Fruit fly (Drosophila melanogaster) whole organism, embryonic: ENCODE data around the gene CG13484.
A peak's percentile ranks its signal among the peaks of the same experiment; 100 is the strongest.

Source experiments
- CG10366 ChIP-seq: fragments of 200-800 bp; sonication (Bioruptor generic); IDR thresholded peaks from 2 replicates; pipeline ENCODE4 v1.3.6; 2022; ENCODE audit warnings: missing biosample characterization, missing genetic modification characterization
- CG12219 ChIP-seq: fragments of 200-800 bp; sonication (Bioruptor generic); optimal IDR thresholded peaks from 3 replicates; lab custom pipeline; 2018; ENCODE audit warnings: missing biosample characterization, mild to moderate bottlenecking, missing genetic modification characterization
- CG12236 ChIP-seq: fragments of 200-800 bp; sonication (Bioruptor generic); optimal IDR thresholded peaks from 2 replicates; lab custom pipeline; 2016; ENCODE audit warnings: missing biosample characterization, missing genetic modification characterization
- CG14441 ChIP-seq: fragments of 200-800 bp; sonication (Bioruptor generic); IDR thresholded peaks from 2 replicates; pipeline ENCODE4 v1.3.6; 2022; ENCODE audit warnings: missing biosample characterization, missing genetic modification characterization
- CG14710 ChIP-seq: fragments of 200-800 bp; sonication (Bioruptor generic); optimal IDR thresholded peaks from 3 replicates; lab custom pipeline; 2019; ENCODE audit warnings: missing biosample characterization, mild to moderate bottlenecking, missing genetic modification characterization, moderate library complexity
- CG16815 ChIP-seq: fragments of 200-800 bp; sonication (Bioruptor generic); optimal IDR thresholded peaks from 3 replicates; lab custom pipeline; 2017; ENCODE audit warnings: missing biosample characterization, mild to moderate bottlenecking, missing genetic modification characterization
- CG2889 ChIP-seq: fragments of 200-800 bp; sonication (Bioruptor generic); IDR thresholded peaks from 3 replicates; pipeline ENCODE4 v1.3.6; 2022; ENCODE audit warnings: missing biosample characterization, missing genetic modification characterization
- CG4328 ChIP-seq: fragments of 200-800 bp; sonication (Bioruptor generic); optimal IDR thresholded peaks from 3 replicates; lab custom pipeline; 2017; ENCODE audit warnings: missing biosample characterization, missing genetic modification reagents, missing genetic modification characterization
- CG4854 ChIP-seq: fragments of 200-800 bp; sonication (Bioruptor generic); optimal IDR thresholded peaks from 2 replicates; lab custom pipeline; 2016; ENCODE audit warnings: missing biosample characterization, missing genetic modification characterization, inconsistent platforms
- CG6683 ChIP-seq: fragments of 200-800 bp; sonication (Bioruptor generic); optimal IDR thresholded peaks from 2 replicates; lab custom pipeline; 2017; ENCODE audit warnings: missing biosample characterization, mild to moderate bottlenecking, missing genetic modification characterization, missing genetic modification reagents
- CG7786 ChIP-seq: fragments of 200-800 bp; sonication (Bioruptor generic); optimal IDR thresholded peaks from 2 replicates; lab custom pipeline; 2016; ENCODE audit warnings: missing biosample characterization, missing genetic modification characterization
- CG7839 ChIP-seq: fragments of 200-800 bp; sonication (Bioruptor generic); optimal IDR thresholded peaks from 3 replicates; lab custom pipeline; 2018; ENCODE audit warnings: missing biosample characterization, mild to moderate bottlenecking, missing genetic modification characterization, moderate library complexity
- CG8478 ChIP-seq: fragments of >200 bp; optimal IDR thresholded peaks from 2 replicates; lab custom pipeline; 2018
- CG9215 ChIP-seq: fragments of 200-800 bp; sonication (Bioruptor generic); IDR thresholded peaks from 2 replicates; pipeline ENCODE4 v1.3.6; 2022; ENCODE audit warnings: missing biosample characterization, missing genetic modification characterization
- CG9437 ChIP-seq: fragments of 200-800 bp; sonication (Bioruptor generic); optimal IDR thresholded peaks from 2 replicates; lab custom pipeline; 2018; ENCODE audit warnings: missing biosample characterization, mild to moderate bottlenecking, missing genetic modification characterization
- CHES-1-like ChIP-seq: fragments of 200-800 bp; sonication (Bioruptor generic); optimal IDR thresholded peaks from 2 replicates; lab custom pipeline; 2016; ENCODE audit warnings: missing biosample characterization, missing genetic modification characterization
- Camta ChIP-seq: fragments of 200-800 bp; sonication (Bioruptor generic); optimal IDR thresholded peaks from 2 replicates; lab custom pipeline; 2016; ENCODE audit warnings: missing biosample characterization, missing genetic modification characterization
- D ChIP-seq, 2 experiments: fragments of 200-800 bp in 1 of 2; fragments of >200 bp in 1 of 2; sonication (Bioruptor generic) in 1 of 2; optimal IDR thresholded peaks; 2 replicates in 1 of 2; 3 replicates in 1 of 2; lab custom pipeline; 2017; ENCODE audit warnings: mild to moderate bottlenecking in 1 of 2, missing biosample characterization in 1 of 2, missing genetic modification characterization in 1 of 2, missing genetic modification reagents in 1 of 2
- Deaf1 ChIP-seq: fragments of 200-800 bp; optimal IDR thresholded peaks from 3 replicates; lab custom pipeline; 2019; ENCODE audit warnings: missing biosample characterization, mild to moderate bottlenecking, missing genetic modification characterization, moderate library complexity
- H2.0 ChIP-seq: fragments of 200-800 bp; sonication (Bioruptor generic); IDR thresholded peaks from 2 replicates; pipeline ENCODE4 v1.3.6; 2022; ENCODE audit warnings: missing biosample characterization, missing genetic modification characterization
- Jarid2 ChIP-seq: fragments of 200-800 bp; sonication (Bioruptor generic); optimal IDR thresholded peaks from 3 replicates; lab custom pipeline; 2017; ENCODE audit warnings: mild to moderate bottlenecking, missing biosample characterization, missing genetic modification reagents, missing genetic modification characterization
- Kr ChIP-seq: fragments of 200-800 bp; sonication (Bioruptor generic); optimal IDR thresholded peaks from 2 replicates; lab custom pipeline; 2017; ENCODE audit warnings: missing biosample characterization, mild to moderate bottlenecking, missing genetic modification characterization
- Lhr ChIP-seq: fragments of 200-800 bp; sonication (Bioruptor generic); optimal IDR thresholded peaks from 3 replicates; lab custom pipeline; 2017; ENCODE audit warnings: mild to moderate bottlenecking, missing biosample characterization, missing genetic modification reagents, missing genetic modification characterization
- Mad ChIP-seq: fragments of 200-800 bp; sonication (Bioruptor generic); optimal IDR thresholded peaks from 2 replicates; lab custom pipeline; 2016; ENCODE audit warnings: missing biosample characterization, missing genetic modification characterization
- Mes4 ChIP-seq: fragments of 200-800 bp; sonication (Bioruptor generic); optimal IDR thresholded peaks from 2 replicates; lab custom pipeline; 2016; ENCODE audit warnings: missing biosample characterization, missing genetic modification characterization
- Myb ChIP-seq: fragments of 200-800 bp; sonication (Bioruptor generic); optimal IDR thresholded peaks from 2 replicates; lab custom pipeline; 2016; ENCODE audit warnings: missing biosample characterization, missing genetic modification characterization
- NFAT ChIP-seq: fragments of 200-800 bp; sonication (Bioruptor generic); IDR thresholded peaks from 2 replicates; pipeline ENCODE4 v1.3.6; 2022; ENCODE audit warnings: missing biosample characterization, missing genetic modification characterization
- Neu2 ChIP-seq: fragments of 200-800 bp; sonication (Bioruptor generic); optimal IDR thresholded peaks from 3 replicates; lab custom pipeline; 2016; ENCODE audit warnings: missing biosample characterization, missing genetic modification characterization, borderline replicate concordance
- Poxn ChIP-seq: fragments of 200-800 bp; sonication (Bioruptor generic); IDR thresholded peaks from 2 replicates; pipeline ENCODE4 v1.3.6; 2022; ENCODE audit warnings: missing biosample characterization, missing genetic modification characterization
- Scr ChIP-seq: fragments of 200-800 bp; sonication (Bioruptor generic); IDR thresholded peaks from 2 replicates; pipeline ENCODE4 v1.3.6; 2022; ENCODE audit warnings: missing biosample characterization, missing genetic modification characterization; ENCODE audit not compliant: partially characterized antibody
- Sry-δ ChIP-seq: fragments of 200-800 bp; sonication (Bioruptor generic); optimal IDR thresholded peaks from 2 replicates; lab custom pipeline; 2016; ENCODE audit warnings: missing biosample characterization, missing genetic modification characterization
- bsh ChIP-seq, 2 experiments: fragments of 200-800 bp; sonication (Bioruptor generic); optimal IDR thresholded peaks; 2 replicates each; lab custom pipeline; 2017 to 2018; ENCODE audit warnings: mild to moderate bottlenecking in 2 of 2, missing biosample characterization in 2 of 2, missing genetic modification characterization in 2 of 2, moderate library complexity in 1 of 2
- chn ChIP-seq: fragments of 200-800 bp; sonication (Bioruptor generic); optimal IDR thresholded peaks from 2 replicates; lab custom pipeline; 2016; ENCODE audit warnings: missing biosample characterization, missing genetic modification characterization
- crp ChIP-seq, 2 experiments: fragments of 200-800 bp; sonication (Bioruptor generic); optimal IDR thresholded peaks; 2 replicates in 1 of 2; 3 replicates in 1 of 2; lab custom pipeline; 2017; ENCODE audit warnings: missing biosample characterization in 2 of 2, missing genetic modification characterization in 2 of 2, mild to moderate bottlenecking in 1 of 2, moderate library complexity in 1 of 2
- dmrt11E ChIP-seq: fragments of 200-800 bp; sonication (Bioruptor generic); optimal IDR thresholded peaks from 3 replicates; lab custom pipeline; 2018; ENCODE audit warnings: missing biosample characterization, mild to moderate bottlenecking, missing genetic modification characterization, moderate library complexity
- dmrt99B ChIP-seq: fragments of 200-800 bp; sonication (Bioruptor generic); optimal IDR thresholded peaks from 2 replicates; lab custom pipeline; 2018; ENCODE audit warnings: missing biosample characterization, mild to moderate bottlenecking, missing genetic modification characterization, moderate library complexity
- dysf ChIP-seq: fragments of 200-800 bp; sonication (Bioruptor generic); IDR thresholded peaks from 3 replicates; pipeline ENCODE4 v1.3.6; 2022; ENCODE audit warnings: missing biosample characterization, missing genetic modification characterization
- gsb-n ChIP-seq: fragments of 200-800 bp; sonication (Bioruptor generic); optimal IDR thresholded peaks from 3 replicates; lab custom pipeline; 2018; ENCODE audit warnings: missing biosample characterization, mild to moderate bottlenecking, missing genetic modification characterization
- mld ChIP-seq: fragments of 200-800 bp; sonication (Bioruptor generic); IDR thresholded peaks from 3 replicates; pipeline ENCODE4 v1.3.6; 2022; ENCODE audit warnings: missing biosample characterization, missing genetic modification characterization; ENCODE audit not compliant: partially characterized antibody
- nerfin-2 ChIP-seq: fragments of 200-800 bp; sonication (Bioruptor generic); IDR thresholded peaks from 2 replicates; pipeline ENCODE4 v1.3.6; 2022; ENCODE audit warnings: missing biosample characterization, missing genetic modification characterization; ENCODE audit not compliant: partially characterized antibody
- oc ChIP-seq: fragments of 200-800 bp; sonication (Bioruptor generic); optimal IDR thresholded peaks from 2 replicates; lab custom pipeline; 2018; ENCODE audit warnings: missing biosample characterization, mild to moderate bottlenecking, missing genetic modification characterization, moderate library complexity
- pan ChIP-seq, 4 experiments: fragments of >200 bp in 3 of 4; fragments of 200-800 bp in 1 of 4; sonication (Bioruptor generic) in 1 of 4; optimal IDR thresholded peaks in 3 of 4; IDR thresholded peaks in 1 of 4; 2 replicates each; pipeline versions ENCODE4 v1.3.6 to Lab custom; 2017 to 2022; ENCODE audit warnings: missing biosample characterization in 2 of 4, missing genetic modification characterization in 2 of 4, mixed read lengths in 1 of 4
- pros ChIP-seq: fragments of 200-800 bp; sonication (Bioruptor generic); optimal IDR thresholded peaks from 3 replicates; lab custom pipeline; 2019; ENCODE audit warnings: missing biosample characterization, mild to moderate bottlenecking, missing genetic modification characterization, moderate library complexity
- pzg ChIP-seq: fragments of 200-800 bp; sonication (Bioruptor generic); optimal IDR thresholded peaks from 3 replicates; lab custom pipeline; 2018; ENCODE audit warnings: missing biosample characterization, mild to moderate bottlenecking, missing genetic modification characterization, moderate library complexity
- ssp ChIP-seq: fragments of 200-800 bp; sonication (Bioruptor generic); IDR thresholded peaks from 2 replicates; pipeline ENCODE4 v1.3.6; 2022; ENCODE audit warnings: missing biosample characterization, missing genetic modification characterization
- tna ChIP-seq: fragments of 200-800 bp; sonication (Bioruptor generic); IDR thresholded peaks from 2 replicates; pipeline ENCODE4 v1.3.6; 2022; ENCODE audit warnings: missing biosample characterization, missing genetic modification characterization; ENCODE audit not compliant: partially characterized antibody
- unpg ChIP-seq: fragments of 200-800 bp; sonication (Bioruptor generic); optimal IDR thresholded peaks from 3 replicates; lab custom pipeline; 2018; ENCODE audit warnings: missing biosample characterization, mild to moderate bottlenecking, missing genetic modification characterization, moderate library complexity
- zen ChIP-seq: fragments of 200-800 bp; sonication (Bioruptor generic); optimal IDR thresholded peaks from 3 replicates; lab custom pipeline; 2018; ENCODE audit warnings: missing biosample characterization, mild to moderate bottlenecking, missing genetic modification characterization, moderate library complexity

Gene CG13484

DNA sequence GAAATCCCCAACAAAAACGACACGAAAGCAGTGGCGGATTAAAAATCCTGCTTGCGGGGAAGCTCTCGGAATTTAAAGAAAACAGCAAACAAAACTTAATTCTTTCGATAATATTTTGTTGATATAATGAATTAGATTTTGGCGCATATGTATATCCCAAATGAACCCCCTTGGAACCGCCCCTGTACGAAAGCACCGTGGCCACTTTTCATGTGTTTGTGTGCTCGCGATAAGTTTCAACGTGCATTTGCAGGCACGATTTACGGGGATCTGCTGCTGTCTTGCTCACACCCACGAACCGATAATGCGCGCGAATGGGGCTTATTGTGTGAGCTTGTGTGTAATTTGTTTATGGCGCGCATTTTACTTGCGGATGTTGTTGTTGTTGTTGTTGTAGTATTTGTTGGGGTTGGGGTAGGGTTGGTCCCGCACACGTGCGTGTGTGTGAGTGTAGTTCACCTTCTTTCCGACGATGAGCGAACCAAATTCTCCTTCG is 47.9 kb downstream of the CG13484 start (continued):
- TF ChIP-seq chn (peak; percentile 95), Sry-δ (peak; percentile 73), mld (GFP tag; lab: Robert Waterston, UW) (no peak), CHES-1-like (GFP tag; lab: Kevin White, UChicago) (peak; percentile 97), dysf (GFP tag; lab: Robert Waterston, UW) (peak; percentile 95), dmrt99B (peak; percentile 98), Poxn (GFP tag; lab: Robert Waterston, UW) (peak; percentile 64; the same call in 1 of the 2 replicates), gsb-n (no peak), pan (optimal IDR thresholded peaks at IDR 0.05; lab: Kevin White, UChicago) (no peak), pan (GFP tag; optimal IDR thresholded peaks at IDR 0.05 in 1 of 2, IDR thresholded peaks at IDR 0.05 in 1 of 2) (peak in 1 of 2 experiments; percentile 97), CG10366 (peak; percentile 97), oc (tag; lab: Kevin White, UChicago) (peak; percentile 97), CG12219 (GFP tag; lab: Kevin White, UChicago) (peak; percentile 94), Jarid2 (GFP tag; lab: Kevin White, UChicago) (peak; percentile 80), CG2889 (GFP tag; lab: Robert Waterston, UW) (peak; percentile 95), D (optimal IDR thresholded peaks at IDR 0.05; lab: Kevin White, UChicago) (no peak), D (GFP tag; optimal IDR thresholded peaks at IDR 0.05; lab: Kevin White, UChicago) (peak; percentile 94), dmrt11E (tag; lab: Kevin White, UChicago) (peak; percentile 67), tna (GFP tag; lab: Robert Waterston, UW) (no peak), CG7839 (tag; lab: Kevin White, UChicago) (peak; percentile 96), Camta (GFP tag; lab: Kevin White, UChicago) (peak; percentile 95), pros (GFP tag; lab: Kevin White, UChicago) (peak; percentile 50), Neu2 (GFP tag; lab: Kevin White, UChicago) (peak; percentile 58), CG12236 (GFP tag; lab: Kevin White, UChicago) (peak; percentile 88), Kr (GFP tag; lab: Kevin White, UChicago) (no peak), bsh (GFP tag; optimal IDR thresholded peaks at IDR 0.05; lab: Kevin White, UChicago) (peak; percentile 95 to 97), Deaf1 (tag; lab: Kevin White, UChicago) (peak; percentile 73), Mad (GFP tag; lab: Kevin White, UChicago) (peak; percentile 95), pzg (GFP tag; lab: Kevin White, UChicago) (peak; percentile 7), nerfin-2 (GFP tag; lab: Robert Waterston, UW) (no peak; the same call in 1 of the 2 replicates), CG6683 (GFP tag; lab: Kevin White, UChicago) (peak; percentile 84), crp (GFP tag; optimal IDR thresholded peaks at IDR 0.05; lab: Kevin White, UChicago) (peak in 1 of 2 experiments; percentile 63), Scr (GFP tag; lab: Robert Waterston, UW) (no peak), CG14710 (tag; lab: Kevin White, UChicago) (peak; percentile 85), zen (peak; percentile 87), CG9437 (GFP tag; lab: Kevin White, UChicago) (peak; percentile 89), CG16815 (peak; percentile 85), NFAT (GFP tag; lab: Robert Waterston, UW) (peak; percentile 90), CG14441 (GFP tag; lab: Robert Waterston, UW) (peak; percentile 98), H2.0 (GFP tag; lab: Robert Waterston, UW) (peak; percentile 97), unpg (GFP tag; lab: Kevin White, UChicago) (peak; percentile 96), Mes4 (GFP tag; lab: Kevin White, UChicago) (peak; percentile 95), CG4854 (GFP tag; lab: Kevin White, UChicago) (peak; percentile 92), CG4328 (GFP tag; lab: Kevin White, UChicago) (peak; percentile 92), CG7786 (GFP tag; lab: Kevin White, UChicago) (peak; percentile 97), CG9215 (GFP tag; lab: Robert Waterston, UW) (peak; percentile 87), CG8478 (lab: Kevin White, UChicago) (no peak), Myb (peak; percentile 86), Lhr (GFP tag; lab: Kevin White, UChicago) (no peak), ssp (GFP tag; lab: Robert Waterston, UW) (peak; percentile 80)
